Worm (Caenorhabditis elegans): ENCODE data around the gene clec-203.

DNA sequence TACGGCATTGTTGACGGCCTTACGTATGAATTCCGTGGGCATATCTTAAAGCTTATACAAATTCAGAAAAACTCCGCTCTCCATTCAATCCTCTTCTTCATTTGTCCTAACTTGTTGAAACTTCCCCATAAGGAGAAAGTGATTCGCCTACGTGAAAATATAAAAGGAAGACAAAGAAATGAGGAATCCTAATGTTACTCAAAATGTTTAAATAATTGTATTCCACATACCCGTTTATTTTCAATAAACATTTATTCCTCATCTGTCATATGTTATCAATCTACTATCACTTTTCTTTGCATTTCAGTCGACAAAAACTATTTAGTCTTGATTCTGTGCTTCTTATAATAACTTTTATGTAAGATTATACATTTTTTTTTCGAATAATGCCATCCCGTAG is at the start of gene clec-203:
- no peak for TF ChIP-seq tab-1 (GFP tag; IDR thresholded peaks at IDR 0.05)
- TF ChIP-seq cog-1 (tag; optimal IDR thresholded peaks at IDR 0.05) = no peak
- no peak for TF ChIP-seq ref-1 (GFP tag; conservative IDR thresholded peaks at IDR 0.05)
- TF ChIP-seq ztf-23 (GFP tag; IDR thresholded peaks at IDR 0.05) = no peak
- TF ChIP-seq med-1 (GFP tag; optimal IDR thresholded peaks at IDR 0.05; ENCODE audit: insufficient read depth) = no peak
- no peak for TF ChIP-seq klf-2 (GFP tag; conservative IDR thresholded peaks at IDR 0.05)
- TF ChIP-seq T22C8.4 (GFP tag; IDR thresholded peaks at IDR 0.05) = no peak

Measured in whole organism, midembryonic.